Fruit fly (Drosophila melanogaster): ENCODE data around the gene Vago.
A peak's percentile ranks its signal among the peaks of the same experiment; 100 is the strongest.
"Not testable (repeated sequence)": the region's sequence is repeated elsewhere in the genome, so short reads cannot be mapped to it uniquely, and the experiment has no call there.

Gene Vago

dm6 chrX:11095973-11096372 is 6.9 kb downstream of the Vago start, which contains the start of gene CG42249:
Gene CG42249, plus strand, starts transcription at chrX:11096273.
- not testable (repeated sequence) for TF ChIP-seq CG12605 (GFP tag; IDR thresholded peaks at IDR 0.05); Pif1B (GFP tag; optimal IDR thresholded peaks at IDR 0.05); CG14655 (GFP tag; optimal IDR thresholded peaks at IDR 0.05)

dm6 chrX:11108148-11108844 is 19.2 kb downstream of the Vago start, which contains the start of gene Hsp60A:
Gene Hsp60A, plus strand, starts transcription at chrX:11108482.
- TF ChIP-seq Snoo (tag; optimal IDR thresholded peaks at IDR 0.05) (peak; percentile 24), fd96Ca (GFP tag; IDR thresholded peaks at IDR 0.05) (0 out of 3 replicates have a peak, but pooled peaks have one; percentile 26), CG8159 (tag; optimal IDR thresholded peaks at IDR 0.05) (peak; percentile 46), rn (GFP tag; IDR thresholded peaks at IDR 0.05) (no peak), CG15710 (tag; optimal IDR thresholded peaks at IDR 0.05) (peak; percentile 35), CG9948 (tag; optimal IDR thresholded peaks at IDR 0.05) (peak; percentile 40), CG32121 (GFP tag; IDR thresholded peaks at IDR 0.05) (0 out of 2 replicates have a peak, but pooled peaks have one; percentile 15), CG12605 (GFP tag; IDR thresholded peaks at IDR 0.05) (no peak), CG34367 (tag; optimal IDR thresholded peaks at IDR 0.05) (peak; percentile 20), CG17806 (tag; optimal IDR thresholded peaks at IDR 0.05) (peak; percentile 23), CG8301 (tag; optimal IDR thresholded peaks at IDR 0.05) (no peak), CG4496 (GFP tag; IDR thresholded peaks at IDR 0.05) (peak; percentile 54), Pif1B (GFP tag; optimal IDR thresholded peaks at IDR 0.05) (peak; percentile 5), Pif1A (GFP tag; optimal IDR thresholded peaks at IDR 0.05) (no peak), D1 (tag; optimal IDR thresholded peaks at IDR 0.05) (no peak), Ets98B (GFP tag; IDR thresholded peaks at IDR 0.05) (peak; percentile 39; the same call in 1 of the 2 replicates)

dm6 chrX:11108845-11109450 is 19.9 kb downstream of the Vago start:
- TF ChIP-seq CG9948 (tag; optimal IDR thresholded peaks at IDR 0.05) (peak; percentile 22), fd96Ca (GFP tag; IDR thresholded peaks at IDR 0.05) (0 out of 3 replicates have a peak, but pooled peaks have one; percentile 31), CG32121 (GFP tag; IDR thresholded peaks at IDR 0.05) (peak; percentile 47; the same call in 1 of the 2 replicates), CG15710 (tag; optimal IDR thresholded peaks at IDR 0.05) (peak; percentile 20), CG8301 (tag; optimal IDR thresholded peaks at IDR 0.05) (no peak), CG4496 (GFP tag; IDR thresholded peaks at IDR 0.05) (peak; percentile 52; the same call in 1 of the 3 replicates), CG8159 (tag; optimal IDR thresholded peaks at IDR 0.05) (no peak)

- no peak for TF ChIP-seq CG15710 (tag; optimal IDR thresholded peaks at IDR 0.05)
- no peak for TF ChIP-seq gl (tag; optimal IDR thresholded peaks at IDR 0.05)
- TF ChIP-seq Ets98B (GFP tag; IDR thresholded peaks at IDR 0.05), result no peak
- no peak for TF ChIP-seq CG14655 (GFP tag; optimal IDR thresholded peaks at IDR 0.05)
- no peak for TF ChIP-seq CG8159 (tag; optimal IDR thresholded peaks at IDR 0.05)
- TF ChIP-seq CG13204 (GFP tag; optimal IDR thresholded peaks at IDR 0.05), result no peak
- TF ChIP-seq CG9948 (tag; optimal IDR thresholded peaks at IDR 0.05), result no peak
- TF ChIP-seq Snoo (tag; optimal IDR thresholded peaks at IDR 0.05), result no peak
- TF ChIP-seq D1 (tag; optimal IDR thresholded peaks at IDR 0.05), result no peak
- TF ChIP-seq Pif1B (GFP tag; optimal IDR thresholded peaks at IDR 0.05), result no peak
- TF ChIP-seq CG32121 (GFP tag; IDR thresholded peaks at IDR 0.05), result no peak
- TF ChIP-seq CG17806 (tag; optimal IDR thresholded peaks at IDR 0.05), result no peak
- TF ChIP-seq EcR (GFP tag; optimal IDR thresholded peaks at IDR 0.05), result no peak
- TF ChIP-seq Pif1A (GFP tag; optimal IDR thresholded peaks at IDR 0.05), result no peak
- TF ChIP-seq CG10348 (GFP tag; IDR thresholded peaks at IDR 0.05), result no peak
- TF ChIP-seq CG4496 (GFP tag; IDR thresholded peaks at IDR 0.05), result no peak
- TF ChIP-seq CG8301 (tag; optimal IDR thresholded peaks at IDR 0.05), result no peak
Observed at dm6 chrX:11109670-11110069, 20.6 kb downstream of the Vago start.

- TF ChIP-seq Ets98B (GFP tag; IDR thresholded peaks at IDR 0.05) (no peak), CG34367 (tag; optimal IDR thresholded peaks at IDR 0.05) (peak; percentile 66), gl (tag; optimal IDR thresholded peaks at IDR 0.05) (peak; percentile 72), CG8301 (tag; optimal IDR thresholded peaks at IDR 0.05) (no peak), CG15710 (tag; optimal IDR thresholded peaks at IDR 0.05) (peak; percentile 50), CG13204 (GFP tag; optimal IDR thresholded peaks at IDR 0.05) (no peak), CG32121 (GFP tag; IDR thresholded peaks at IDR 0.05) (no peak), CG12605 (GFP tag; IDR thresholded peaks at IDR 0.05) (no peak), Snoo (tag; optimal IDR thresholded peaks at IDR 0.05) (no peak), CG17806 (tag; optimal IDR thresholded peaks at IDR 0.05) (no peak), Pif1B (GFP tag; optimal IDR thresholded peaks at IDR 0.05) (no peak), CG9948 (tag; optimal IDR thresholded peaks at IDR 0.05) (peak; percentile 8), CG4496 (GFP tag; IDR thresholded peaks at IDR 0.05) (0 out of 3 replicates have a peak, but pooled peaks have one; percentile 20), CG14655 (GFP tag; optimal IDR thresholded peaks at IDR 0.05) (no peak)
Observed at dm6 chrX:11123561-11123960, 34.5 kb downstream of the Vago start.

- TF ChIP-seq CG8159 (tag; optimal IDR thresholded peaks at IDR 0.05), result no peak
- peak; percentile 36; the same call in 1 of the 3 replicates for TF ChIP-seq CG4496 (GFP tag; IDR thresholded peaks at IDR 0.05)
- no peak for TF ChIP-seq CG12605 (GFP tag; IDR thresholded peaks at IDR 0.05)
- no peak for TF ChIP-seq CG10348 (GFP tag; IDR thresholded peaks at IDR 0.05)
Observed at dm6 chrX:11124126-11124748, 35.1 kb downstream of the Vago start, which contains the start of gene CG11122. Gene CG11122, minus strand, starts transcription at chrX:11124726.

Measured in whole organism, pupa.